Worm (Caenorhabditis elegans) whole organism, L2 larva: ENCODE measurements around the gene dnj-2.
"Not testable (repeated sequence)": the region's sequence is repeated elsewhere in the genome, so short reads cannot be mapped to it uniquely, and the experiment has no call there.

Source experiments
- C34F6.9 ChIP-seq: fragments of 150-350 bp; optimal IDR thresholded peaks from 2 replicates; lab custom pipeline; 2014; ENCODE audit warnings: missing biosample characterization, missing genetic modification characterization
- F13H6.1 ChIP-seq: sonication (generic microtip); optimal IDR thresholded peaks from 2 replicates; lab custom pipeline; 2016; ENCODE audit warnings: missing genetic modification characterization, missing compliant biosample characterization
- ama-1 ChIP-seq: fragments of 150-350 bp; optimal IDR thresholded peaks from 2 replicates; lab custom pipeline; 2018; ENCODE audit warnings: inconsistent platforms
- ceh-16 ChIP-seq: fragments of 150-350 bp; optimal IDR thresholded peaks from 2 replicates; lab custom pipeline; 2014; ENCODE audit warnings: missing biosample characterization, missing genetic modification characterization
- ceh-82 ChIP-seq: fragments of 150-350 bp; optimal IDR thresholded peaks from 2 replicates; lab custom pipeline; 2014; ENCODE audit warnings: missing biosample characterization, missing genetic modification characterization
- dmd-4 ChIP-seq: sonication (generic microtip); optimal IDR thresholded peaks from 2 replicates; lab custom pipeline; 2017; ENCODE audit warnings: missing biosample characterization, missing genetic modification characterization
- elt-1 ChIP-seq: fragments of 150-350 bp; optimal IDR thresholded peaks from 2 replicates; lab custom pipeline; 2014; ENCODE audit warnings: missing biosample characterization, missing genetic modification characterization
- elt-3 ChIP-seq: sonication (generic microtip); optimal IDR thresholded peaks from 2 replicates; lab custom pipeline; 2017; ENCODE audit warnings: missing biosample characterization, missing genetic modification characterization
- fos-1 ChIP-seq: fragments of 150-350 bp; optimal IDR thresholded peaks from 2 replicates; lab custom pipeline; 2014; ENCODE audit warnings: missing biosample characterization, missing genetic modification characterization
- gmeb-1 ChIP-seq: fragments of 150-350 bp; optimal IDR thresholded peaks from 2 replicates; lab custom pipeline; 2014; ENCODE audit warnings: missing biosample characterization, missing genetic modification characterization
- lin-11 ChIP-seq: fragments of 150-350 bp; sonication (generic microtip); optimal IDR thresholded peaks from 2 replicates; lab custom pipeline; 2014; ENCODE audit warnings: missing biosample characterization, missing genetic modification characterization, inconsistent platforms, mixed read lengths
- lin-13 ChIP-seq: fragments of 150-350 bp; optimal IDR thresholded peaks from 2 replicates; lab custom pipeline; 2014; ENCODE audit warnings: missing biosample characterization, missing genetic modification reagents, missing genetic modification characterization
- lin-39 ChIP-seq: fragments of 150-350 bp; optimal IDR thresholded peaks from 2 replicates; lab custom pipeline; 2014; ENCODE audit warnings: missing biosample characterization, missing genetic modification reagents, missing genetic modification characterization
- mab-5 ChIP-seq: fragments of 150-350 bp; optimal IDR thresholded peaks from 2 replicates; lab custom pipeline; 2014; ENCODE audit warnings: missing biosample characterization, missing genetic modification characterization
- mbf-1 ChIP-seq: sonication (generic microtip); optimal IDR thresholded peaks from 2 replicates; lab custom pipeline; 2017; ENCODE audit warnings: missing biosample characterization, missing genetic modification characterization
- nhr-10 ChIP-seq: sonication (generic microtip); optimal IDR thresholded peaks from 2 replicates; lab custom pipeline; 2017; ENCODE audit warnings: missing biosample characterization, missing genetic modification characterization
- nhr-11 ChIP-seq: fragments of 150-350 bp; optimal IDR thresholded peaks from 2 replicates; lab custom pipeline; 2014; ENCODE audit warnings: missing biosample characterization, missing genetic modification characterization
- nhr-21 ChIP-seq: fragments of 150-350 bp; optimal IDR thresholded peaks from 2 replicates; lab custom pipeline; 2014; ENCODE audit warnings: missing biosample characterization, missing genetic modification characterization
- nhr-23 ChIP-seq: fragments of 150-350 bp; optimal IDR thresholded peaks from 2 replicates; lab custom pipeline; 2014; ENCODE audit warnings: missing biosample characterization, missing genetic modification reagents, missing genetic modification characterization
- nhr-237 ChIP-seq: fragments of 150-350 bp; optimal IDR thresholded peaks from 2 replicates; lab custom pipeline; 2014; ENCODE audit warnings: missing biosample characterization, missing genetic modification characterization
- nhr-77 ChIP-seq: fragments of 150-350 bp; optimal IDR thresholded peaks from 2 replicates; lab custom pipeline; 2014; ENCODE audit warnings: missing biosample characterization, missing genetic modification characterization
- sem-4 ChIP-seq: fragments of 150-350 bp; optimal IDR thresholded peaks from 2 replicates; lab custom pipeline; 2014; ENCODE audit warnings: missing biosample characterization, missing genetic modification reagents, missing genetic modification characterization
- skn-1 ChIP-seq: sonication (generic microtip); optimal IDR thresholded peaks from 2 replicates; lab custom pipeline; 2017; ENCODE audit warnings: missing biosample characterization, missing genetic modification characterization
- sma-9 ChIP-seq, 2 experiments: fragments of 150-350 bp in 1 of 2; sonication (generic microtip) in 1 of 2; optimal IDR thresholded peaks; 2 replicates each; lab custom pipeline; 2014 to 2016; ENCODE audit warnings: missing genetic modification characterization in 2 of 2, mild to moderate bottlenecking in 1 of 2, missing biosample characterization in 1 of 2, missing compliant biosample characterization in 1 of 2, missing genetic modification reagents in 1 of 2, moderate library complexity in 1 of 2
- snpc-4 ChIP-seq: fragments of 150-350 bp; optimal IDR thresholded peaks from 2 replicates; lab custom pipeline; 2014; ENCODE audit warnings: missing biosample characterization, missing genetic modification characterization
- unc-39 ChIP-seq: fragments of 150-350 bp; optimal IDR thresholded peaks from 2 replicates; lab custom pipeline; 2014; ENCODE audit warnings: missing biosample characterization, missing genetic modification characterization
- unc-55 ChIP-seq: fragments of 150-350 bp; sonication (generic microtip); optimal IDR thresholded peaks from 3 replicates; lab custom pipeline; 2014; ENCODE audit warnings: missing biosample characterization, missing genetic modification reagents, missing genetic modification characterization
- unc-62 ChIP-seq: fragments of 150-350 bp; optimal IDR thresholded peaks from 2 replicates; lab custom pipeline; 2014; ENCODE audit warnings: missing biosample characterization, missing genetic modification reagents, missing genetic modification characterization
- ztf-11 ChIP-seq: sonication (generic microtip); optimal IDR thresholded peaks from 2 replicates; lab custom pipeline; 2017; ENCODE audit warnings: missing biosample characterization, missing genetic modification characterization
- ztf-4 ChIP-seq: fragments of 150-350 bp; optimal IDR thresholded peaks from 2 replicates; lab custom pipeline; 2014; ENCODE audit warnings: missing biosample characterization, missing genetic modification characterization

The dnj-2 gene

ce11 chrIV:11336180-11336579 lies 22.4 kb upstream of the dnj-2 start:
- TF ChIP-seq nhr-21 (tag; lab: Kevin White, UChicago) (no peak), unc-55 (GFP tag; lab: Kevin White, UChicago) (no peak), mbf-1 (tag; lab: Kevin White, UChicago) (no peak)

- TF ChIP-seq F13H6.1 (tag; lab: Kevin White, UChicago): no peak
- peak; percentile 47 for TF ChIP-seq C34F6.9 (tag; lab: Kevin White, UChicago)
- TF ChIP-seq unc-55 (GFP tag; lab: Kevin White, UChicago): peak; percentile 58
- TF ChIP-seq ztf-4 (tag; lab: Kevin White, UChicago): no peak
- no peak for TF ChIP-seq skn-1 (tag; lab: Kevin White, UChicago)
- no peak for TF ChIP-seq unc-39 (tag; lab: Kevin White, UChicago)
- no peak for TF ChIP-seq lin-39
These were observed 19.0 kb upstream of the dnj-2 start, which contains the start of gene sart-3 for ce11 chrIV:11332751-11333150. Gene sart-3, minus strand, starts transcription at chrIV:11332969.

- TF ChIP-seq sem-4 (tag; lab: Kevin White, UChicago): no peak
- TF ChIP-seq lin-39: no peak
- TF ChIP-seq, all 48 proteins: peak for 0
These were observed 15.5 kb upstream of the dnj-2 start, which contains the start of gene leo-1 for ce11 chrIV:11329269-11329668. Gene leo-1, minus strand, starts transcription at chrIV:11329369.

ce11 chrIV:11326939-11327565 lies 13.3 kb upstream of the dnj-2 start, which contains the start of gene B0035.21:
Gene B0035.21, plus strand, starts transcription at chrIV:11327260.
- TF ChIP-seq ztf-4 (tag; lab: Kevin White, UChicago) (no peak), nhr-23 (tag; lab: Kevin White, UChicago) (no peak), ama-1 (no peak), lin-13 (GFP tag; lab: Kevin White, UChicago) (no peak), mab-5 (no peak), lin-39 (no peak), dmd-4 (no peak)

ce11 chrIV:11324741-11325140 lies 11.0 kb upstream of the dnj-2 start, which contains the start of gene his-48:
Gene his-48, plus strand, starts transcription at chrIV:11324745.
- TF ChIP-seq elt-1; elt-3 (tag; lab: Kevin White, UChicago); nhr-237 (tag; lab: Kevin White, UChicago): not testable (repeated sequence)

ce11 chrIV:11323666-11324065 lies 9.9 kb upstream of the dnj-2 start:
- TF ChIP-seq ztf-11: no peak

DNA sequence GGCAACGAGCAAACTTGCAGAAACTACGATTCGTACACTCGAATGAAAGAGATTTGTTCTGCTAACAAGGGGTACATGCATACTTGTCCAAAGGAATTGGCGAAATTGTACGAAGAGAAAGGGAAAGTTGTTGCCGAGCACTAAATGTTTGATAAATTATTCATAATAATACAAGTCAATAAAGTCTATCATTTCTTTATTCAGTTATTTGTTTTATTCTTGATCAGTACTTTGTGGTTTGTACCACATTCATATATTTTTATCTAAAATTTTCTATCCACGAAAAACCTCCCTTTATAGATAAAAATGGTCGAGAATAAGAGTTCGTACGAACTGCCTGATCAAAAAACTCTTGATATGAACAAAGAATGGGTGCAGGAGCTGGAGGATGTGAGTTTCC lies 6.7 kb upstream of the dnj-2 start, which contains the start of gene edg-1:
edg-1 (plus strand) TSS at position 301 of the 400 bp plus-strand sequence.
- TF ChIP-seq unc-62 (GFP tag; lab: Kevin White, UChicago): no peak
- TF ChIP-seq skn-1 (tag; lab: Kevin White, UChicago): no peak
- no peak for TF ChIP-seq nhr-237 (tag; lab: Kevin White, UChicago)
- no peak for TF ChIP-seq C34F6.9 (tag; lab: Kevin White, UChicago)
- TF ChIP-seq, all 48 proteins: peak for 0

ce11 chrIV:11319884-11320362 lies 6.1 kb upstream of the dnj-2 start, which contains the start of gene B0035.18:
Gene B0035.18, plus strand, starts transcription at chrIV:11320312.
- TF ChIP-seq ztf-4 (tag; lab: Kevin White, UChicago) (no peak), sem-4 (tag; lab: Kevin White, UChicago) (no peak), sma-9 (GFP tag; optimal IDR thresholded peaks at IDR 0.05; lab: Kevin White, UChicago) (no peak), sma-9 (tag; optimal IDR thresholded peaks at IDR 0.05; lab: Kevin White, UChicago) (no peak), nhr-77 (tag; lab: Kevin White, UChicago) (no peak), ceh-16 (tag; lab: Kevin White, UChicago) (no peak), lin-13 (GFP tag; lab: Kevin White, UChicago) (no peak), fos-1 (tag; lab: Kevin White, UChicago) (no peak), snpc-4 (tag; lab: Kevin White, UChicago) (no peak), ceh-82 (tag; lab: Kevin White, UChicago) (no peak), gmeb-1 (tag; lab: Kevin White, UChicago) (no peak), lin-11 (tag; lab: Kevin White, UChicago) (no peak), nhr-237 (tag; lab: Kevin White, UChicago) (no peak), unc-55 (GFP tag; lab: Kevin White, UChicago) (no peak), mab-5 (no peak), F13H6.1 (tag; lab: Kevin White, UChicago) (no peak), elt-3 (tag; lab: Kevin White, UChicago) (no peak), nhr-11 (no peak), nhr-10 (tag; lab: Kevin White, UChicago) (no peak)
